Worm (Caenorhabditis elegans) whole organism, L4 larva: ENCODE measurements around the gene cnd-1.

Source experiments
- F26F4.8 ChIP-seq: fragments of 200-800 bp; sonication (Bioruptor generic); conservative IDR thresholded peaks from 2 replicates; pipeline ENCODE4 v1.3.6; 2022; ENCODE audit warnings: missing genetic modification characterization, missing compliant biosample characterization
- F37D6.2 ChIP-seq: sonication (generic microtip); optimal IDR thresholded peaks from 2 replicates; lab custom pipeline; 2016; ENCODE audit warnings: mild to moderate bottlenecking, missing genetic modification characterization, missing compliant biosample characterization
- T20F7.1 ChIP-seq: fragments of 200-800 bp; sonication (Bioruptor generic); optimal IDR thresholded peaks from 2 replicates; lab custom pipeline; 2018; ENCODE audit warnings: mild to moderate bottlenecking, missing genetic modification characterization, missing compliant biosample characterization
- T26A8.4 ChIP-seq: fragments of 200-800 bp; sonication (Bioruptor generic); IDR thresholded peaks from 2 replicates; pipeline ENCODE4 v1.3.6; 2022; ENCODE audit warnings: missing genetic modification characterization, missing compliant biosample characterization
- Y105C5A.15 ChIP-seq: fragments of 200-800 bp; sonication (Bioruptor generic); IDR thresholded peaks from 2 replicates; pipeline ENCODE4 v1.3.6; 2022; ENCODE audit warnings: missing genetic modification characterization, missing compliant biosample characterization
- Y48G9A.11 ChIP-seq: fragments of 200-800 bp; sonication (Bioruptor generic); IDR thresholded peaks from 2 replicates; pipeline ENCODE4 v1.3.6; 2022; ENCODE audit warnings: missing genetic modification reagents, missing genetic modification characterization, missing compliant biosample characterization
- ceh-28 ChIP-seq: fragments of 150-350 bp; optimal IDR thresholded peaks from 2 replicates; lab custom pipeline; 2014; ENCODE audit warnings: missing biosample characterization, missing genetic modification reagents, missing genetic modification characterization
- ceh-32 ChIP-seq: sonication (generic microtip); optimal IDR thresholded peaks from 2 replicates; lab custom pipeline; 2016; ENCODE audit warnings: mild to moderate bottlenecking, missing genetic modification characterization, missing compliant biosample characterization; ENCODE audit not compliant: poor library complexity
- ceh-44 ChIP-seq: fragments of 200-800 bp; sonication (Bioruptor generic); IDR thresholded peaks from 2 replicates; pipeline ENCODE4 v1.3.6; 2022; ENCODE audit warnings: missing genetic modification reagents, missing genetic modification characterization, missing compliant biosample characterization
- cey-2 ChIP-seq: sonication (generic microtip); optimal IDR thresholded peaks from 3 replicates; lab custom pipeline; 2017; ENCODE audit warnings: missing genetic modification characterization, mild to moderate bottlenecking, missing compliant biosample characterization, antibody characterized with exemption, borderline replicate concordance; ENCODE audit not compliant: insufficient read depth
- ctbp-1 ChIP-seq: fragments of 200-800 bp; sonication (Bioruptor generic); IDR thresholded peaks from 2 replicates; pipeline ENCODE4 v1.3.6; 2022; ENCODE audit warnings: missing genetic modification reagents, missing genetic modification characterization, missing compliant biosample characterization
- daf-12 ChIP-seq: fragments of 150-350 bp; optimal IDR thresholded peaks from 2 replicates; lab custom pipeline; 2014; ENCODE audit warnings: missing biosample characterization, missing genetic modification reagents, missing genetic modification characterization
- daf-16 ChIP-seq, 3 experiments: sonication (generic microtip); optimal IDR thresholded peaks; 2 replicates each; lab custom pipeline; 2016 to 2017; ENCODE audit warnings: missing genetic modification characterization in 3 of 3, missing genetic modification reagents in 3 of 3, mild to moderate bottlenecking in 2 of 3, missing compliant biosample characterization in 2 of 3, missing biosample characterization in 1 of 3, moderate library complexity in 1 of 3
- daf-19 ChIP-seq: fragments of 200-800 bp; sonication (Bioruptor generic); conservative IDR thresholded peaks from 2 replicates; pipeline ENCODE4 v1.3.6; 2022; ENCODE audit warnings: missing genetic modification characterization, missing compliant biosample characterization
- daf-8 ChIP-seq: fragments of 200-800 bp; sonication (Bioruptor generic); IDR thresholded peaks from 2 replicates; pipeline ENCODE4 v1.3.6; 2022; ENCODE audit warnings: missing genetic modification characterization, missing compliant biosample characterization
- dmd-6 ChIP-seq: fragments of 200-800 bp; sonication (Bioruptor generic); IDR thresholded peaks from 2 replicates; pipeline ENCODE4 v1.3.6; 2022; ENCODE audit warnings: missing genetic modification reagents, missing genetic modification characterization, missing compliant biosample characterization
- dmd-8 ChIP-seq: fragments of 200-800 bp; sonication (Bioruptor generic); IDR thresholded peaks from 2 replicates; pipeline ENCODE4 v1.3.6; 2022; ENCODE audit warnings: missing genetic modification characterization, missing compliant biosample characterization
- dmd-9 ChIP-seq: fragments of 200-800 bp; sonication (Bioruptor generic); IDR thresholded peaks from 2 replicates; pipeline ENCODE4 v1.3.6; 2022; ENCODE audit warnings: missing genetic modification reagents, missing genetic modification characterization, missing compliant biosample characterization
- dpl-1 ChIP-seq: fragments of 150-350 bp; optimal IDR thresholded peaks from 2 replicates; lab custom pipeline; 2014; ENCODE audit warnings: missing biosample characterization, missing genetic modification reagents, missing genetic modification characterization
- duxl-1 ChIP-seq: sonication (generic microtip); optimal IDR thresholded peaks from 2 replicates; lab custom pipeline; 2016; ENCODE audit warnings: mild to moderate bottlenecking, missing genetic modification characterization, moderate library complexity, missing compliant biosample characterization; ENCODE audit not compliant: poor library complexity
- dve-1 ChIP-seq: sonication (generic microtip); optimal IDR thresholded peaks from 2 replicates; lab custom pipeline; 2017; ENCODE audit warnings: antibody characterized with exemption, mild to moderate bottlenecking, missing genetic modification characterization, missing compliant biosample characterization; ENCODE audit not compliant: insufficient read depth
- egl-27 ChIP-seq: sonication (generic microtip); optimal IDR thresholded peaks from 3 replicates; lab custom pipeline; 2017; ENCODE audit warnings: missing biosample characterization, missing genetic modification reagents, missing genetic modification characterization
- egl-43 ChIP-seq: fragments of 200-800 bp; sonication (Bioruptor generic); IDR thresholded peaks from 2 replicates; pipeline ENCODE4 v1.3.6; 2022; ENCODE audit warnings: missing genetic modification reagents, missing genetic modification characterization, missing compliant biosample characterization
- fos-1 ChIP-seq: fragments of 150-350 bp; optimal IDR thresholded peaks from 2 replicates; lab custom pipeline; 2014; ENCODE audit warnings: missing biosample characterization, missing genetic modification characterization
- hlh-30 ChIP-seq: sonication (generic microtip); optimal IDR thresholded peaks from 2 replicates; lab custom pipeline; 2017; ENCODE audit warnings: antibody characterized with exemption, mild to moderate bottlenecking, missing genetic modification characterization, missing compliant biosample characterization; ENCODE audit not compliant: insufficient read depth
- hmg-1.1 ChIP-seq: fragments of 200-800 bp; sonication (Bioruptor generic); IDR thresholded peaks from 2 replicates; pipeline ENCODE4 v1.3.6; 2022; ENCODE audit warnings: missing genetic modification reagents, missing genetic modification characterization, missing compliant biosample characterization
- lim-7 ChIP-seq: fragments of 200-800 bp; sonication (Bioruptor generic); IDR thresholded peaks from 2 replicates; pipeline ENCODE4 v1.3.6; 2022; ENCODE audit warnings: missing genetic modification characterization, missing compliant biosample characterization
- lin-15B ChIP-seq: fragments of 150-350 bp; sonication (generic microtip); optimal IDR thresholded peaks from 3 replicates; lab custom pipeline; 2014; ENCODE audit warnings: missing biosample characterization, missing genetic modification characterization
- lin-29 ChIP-seq: fragments of 200-800 bp; sonication (Bioruptor generic); IDR thresholded peaks from 2 replicates; pipeline ENCODE4 v1.3.6; 2022; ENCODE audit warnings: missing genetic modification reagents, missing genetic modification characterization, missing compliant biosample characterization
- lin-38 ChIP-seq: fragments of 200-800 bp; sonication (Bioruptor generic); IDR thresholded peaks from 2 replicates; pipeline ENCODE4 v1.3.6; 2022; ENCODE audit warnings: missing genetic modification reagents, missing genetic modification characterization, missing compliant biosample characterization
- lin-39 ChIP-seq: fragments of 150-350 bp; optimal IDR thresholded peaks from 2 replicates; lab custom pipeline; 2014; ENCODE audit warnings: missing biosample characterization, missing genetic modification reagents, missing genetic modification characterization
- lir-3 ChIP-seq: sonication (generic microtip); optimal IDR thresholded peaks from 2 replicates; lab custom pipeline; 2016; ENCODE audit warnings: mild to moderate bottlenecking, missing genetic modification characterization, missing compliant biosample characterization
- lsy-2 ChIP-seq, 2 experiments: fragments of 150-350 bp in 1 of 2; sonication (generic microtip) in 1 of 2; optimal IDR thresholded peaks; 2 replicates each; lab custom pipeline; 2014 to 2017; ENCODE audit warnings: missing biosample characterization in 2 of 2, missing genetic modification characterization in 2 of 2
- madf-9 ChIP-seq: fragments of 200-800 bp; sonication (Bioruptor generic); conservative IDR thresholded peaks from 2 replicates; pipeline ENCODE4 v1.3.6; 2022; ENCODE audit warnings: missing genetic modification reagents, missing genetic modification characterization, missing compliant biosample characterization
- mdl-1 ChIP-seq, 2 experiments: fragments of 150-350 bp in 1 of 2; sonication (generic microtip) in 1 of 2; optimal IDR thresholded peaks; 2 replicates each; lab custom pipeline; 2014 to 2017; ENCODE audit warnings: missing biosample characterization in 2 of 2, missing genetic modification characterization in 2 of 2
- mes-2 ChIP-seq: sonication (generic microtip); optimal IDR thresholded peaks from 2 replicates; lab custom pipeline; 2016; ENCODE audit warnings: missing genotype, mild to moderate bottlenecking, missing genetic modification characterization, missing compliant biosample characterization; ENCODE audit not compliant: poor library complexity, severe bottlenecking
- nhr-102 ChIP-seq: sonication (generic microtip); optimal IDR thresholded peaks from 2 replicates; lab custom pipeline; 2016; ENCODE audit warnings: mild to moderate bottlenecking, missing genetic modification characterization, moderate library complexity, missing compliant biosample characterization
- nhr-11 ChIP-seq: fragments of 150-350 bp; optimal IDR thresholded peaks from 2 replicates; lab custom pipeline; 2014; ENCODE audit warnings: missing biosample characterization, missing genetic modification characterization
- nhr-111 ChIP-seq: fragments of 200-800 bp; sonication (Bioruptor generic); optimal IDR thresholded peaks from 2 replicates; lab custom pipeline; 2018; ENCODE audit warnings: mild to moderate bottlenecking, missing genetic modification characterization, missing compliant biosample characterization
- pha-4 ChIP-seq, 2 experiments: fragments of 150-350 bp in 1 of 2; fragments of 200-800 bp in 1 of 2; sonication (Bioruptor generic) in 1 of 2; IDR thresholded peaks in 1 of 2; optimal IDR thresholded peaks in 1 of 2; 2 replicates each; pipeline versions ENCODE4 v1.3.6 to Lab custom; 2014 to 2022; ENCODE audit warnings: missing genetic modification characterization in 2 of 2, missing genetic modification reagents in 2 of 2, missing biosample characterization in 1 of 2, missing compliant biosample characterization in 1 of 2
- saeg-2 ChIP-seq: fragments of 200-800 bp; sonication (Bioruptor generic); IDR thresholded peaks from 2 replicates; pipeline ENCODE4 v1.3.6; 2022; ENCODE audit warnings: missing genetic modification reagents, missing genetic modification characterization, missing compliant biosample characterization
- skn-1 ChIP-seq: fragments of 150-350 bp; optimal IDR thresholded peaks from 2 replicates; lab custom pipeline; 2014; ENCODE audit warnings: missing biosample characterization, missing genetic modification characterization
- unc-130 ChIP-seq: sonication (generic microtip); optimal IDR thresholded peaks from 2 replicates; lab custom pipeline; 2016; ENCODE audit warnings: missing genetic modification reagents, missing genetic modification characterization, missing compliant biosample characterization
- unc-39 ChIP-seq: sonication (generic microtip); optimal IDR thresholded peaks from 2 replicates; lab custom pipeline; 2017; ENCODE audit warnings: missing biosample characterization, missing genetic modification characterization
- zag-1 ChIP-seq: fragments of 150-350 bp; optimal IDR thresholded peaks from 2 replicates; lab custom pipeline; 2014; ENCODE audit warnings: missing biosample characterization, missing genetic modification characterization
- zfp-2 ChIP-seq: sonication (generic microtip); optimal IDR thresholded peaks from 2 replicates; lab custom pipeline; 2016; ENCODE audit warnings: mild to moderate bottlenecking, missing genetic modification characterization, missing compliant biosample characterization
- zip-2 ChIP-seq: fragments of 150-350 bp; optimal IDR thresholded peaks from 2 replicates; lab custom pipeline; 2014; ENCODE audit warnings: missing biosample characterization, missing genetic modification characterization
- ztf-7 ChIP-seq: fragments of 150-350 bp; optimal IDR thresholded peaks from 2 replicates; lab custom pipeline; 2014; ENCODE audit warnings: missing biosample characterization, missing genetic modification characterization

cnd-1 gene

DNA sequence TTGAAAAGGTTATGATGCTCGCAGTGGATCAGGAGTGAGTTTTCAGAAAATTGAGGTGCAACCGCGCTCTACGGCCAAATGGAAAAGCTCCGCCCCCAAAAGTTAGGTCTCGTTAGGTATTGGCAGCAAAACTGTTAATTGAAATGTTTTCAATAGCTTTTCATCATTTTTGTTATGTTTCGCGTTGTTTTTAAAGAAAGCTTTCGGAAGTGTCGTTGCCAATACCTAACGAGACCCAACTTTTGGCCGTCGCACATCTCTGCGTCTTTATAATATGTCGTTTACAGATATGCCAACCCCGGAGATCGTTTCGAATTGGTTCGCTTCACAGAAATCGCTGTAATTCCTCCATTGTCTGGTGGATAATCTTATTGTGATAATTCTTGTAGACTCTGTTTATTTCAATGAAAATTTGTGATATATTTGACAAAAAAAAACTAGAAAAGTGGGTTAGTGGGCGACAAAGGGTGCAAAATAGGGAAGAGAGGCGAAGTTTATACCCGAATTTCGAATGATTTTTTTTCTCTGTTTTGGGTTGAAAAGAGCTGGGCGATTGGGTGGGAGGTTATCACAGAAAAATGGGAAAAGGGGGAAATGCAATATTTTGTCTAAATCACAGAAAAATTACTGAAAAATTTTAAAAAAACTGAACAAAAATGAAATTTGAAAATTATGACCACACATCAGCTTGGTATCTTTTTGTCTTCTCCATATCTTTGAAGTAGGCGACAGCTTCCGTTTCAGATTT is 48.0 kb downstream of the cnd-1 start (continued):
- TF ChIP-seq ceh-28 (no peak), hmg-1.1 (GFP tag; lab: Robert Waterston, UW) (peak; percentile 29; the same call in 1 of the 2 replicates), lin-29 (GFP tag; lab: Robert Waterston, UW) (no peak), madf-9 (peak; percentile 61), nhr-111 (GFP tag; lab: Kevin White, UChicago) (no peak), ceh-32 (tag; lab: Kevin White, UChicago) (no peak), lin-15B (tag; lab: Kevin White, UChicago) (no peak), F37D6.2 (tag; lab: Kevin White, UChicago) (no peak), unc-39 (tag; lab: Kevin White, UChicago) (no peak), nhr-11 (no peak), pha-4 (GFP tag; IDR thresholded peaks at IDR 0.05; lab: Robert Waterston, UW) (no peak; the same call in none of the 2 replicates), pha-4 (tag; optimal IDR thresholded peaks at IDR 0.05; lab: Kevin White, UChicago) (no peak), mes-2 (tag; lab: Kevin White, UChicago) (no peak), dmd-6 (GFP tag; lab: Robert Waterston, UW) (peak; percentile 57), egl-43 (0 out of 2 replicates have a peak, but pooled peaks have one; percentile 7), T26A8.4 (peak; percentile 71), lsy-2 (tag; optimal IDR thresholded peaks at IDR 0.05; lab: Kevin White, UChicago) (no peak), fos-1 (no peak), daf-16 (GFP tag; optimal IDR thresholded peaks at IDR 0.05; lab: Kevin White, UChicago) (no peak), daf-16 (tag; optimal IDR thresholded peaks at IDR 0.05; lab: Kevin White, UChicago) (peak; percentile 54), zip-2 (tag; lab: Kevin White, UChicago) (no peak), ztf-7 (no peak), saeg-2 (no peak), unc-130 (no peak), Y48G9A.11 (GFP tag; lab: Robert Waterston, UW) (0 out of 2 replicates have a peak, but pooled peaks have one; percentile 30), ctbp-1 (GFP tag; lab: Robert Waterston, UW) (no peak), nhr-102 (tag; lab: Kevin White, UChicago) (peak; percentile 83), dpl-1 (GFP tag; lab: Kevin White, UChicago) (no peak), mdl-1 (tag; optimal IDR thresholded peaks at IDR 0.05; lab: Kevin White, UChicago) (no peak), zag-1 (tag; lab: Kevin White, UChicago) (no peak), hlh-30 (tag; lab: Kevin White, UChicago) (no peak), zfp-2 (tag; lab: Kevin White, UChicago) (no peak), skn-1 (tag; lab: Kevin White, UChicago) (no peak), duxl-1 (tag; lab: Kevin White, UChicago) (peak; percentile 66), lim-7 (GFP tag; lab: Robert Waterston, UW) (peak; percentile 58; the same call in 1 of the 2 replicates), dmd-8 (no peak), cey-2 (no peak), lin-39 (tag; lab: Kevin White, UChicago) (no peak), dmd-9 (GFP tag; lab: Robert Waterston, UW) (no peak), F26F4.8 (no peak), T20F7.1 (GFP tag; lab: Kevin White, UChicago) (peak; percentile 7), dve-1 (tag; lab: Kevin White, UChicago) (peak; percentile 61), egl-27 (tag; lab: Kevin White, UChicago) (no peak), daf-19 (0 out of 2 replicates have a peak, but pooled peaks have one; percentile 25), daf-8 (GFP tag; lab: Robert Waterston, UW) (no peak), Y105C5A.15 (GFP tag; lab: Robert Waterston, UW) (no peak), ceh-44 (GFP tag; lab: Robert Waterston, UW) (no peak), lir-3 (tag; lab: Kevin White, UChicago) (no peak), daf-12 (tag; lab: Kevin White, UChicago) (no peak), lin-38 (GFP tag; lab: Robert Waterston, UW) (peak; percentile 80)
